Worm (Caenorhabditis elegans): ENCODE measurements around the gene K10H10.6.

Gene K10H10.6

DNA sequence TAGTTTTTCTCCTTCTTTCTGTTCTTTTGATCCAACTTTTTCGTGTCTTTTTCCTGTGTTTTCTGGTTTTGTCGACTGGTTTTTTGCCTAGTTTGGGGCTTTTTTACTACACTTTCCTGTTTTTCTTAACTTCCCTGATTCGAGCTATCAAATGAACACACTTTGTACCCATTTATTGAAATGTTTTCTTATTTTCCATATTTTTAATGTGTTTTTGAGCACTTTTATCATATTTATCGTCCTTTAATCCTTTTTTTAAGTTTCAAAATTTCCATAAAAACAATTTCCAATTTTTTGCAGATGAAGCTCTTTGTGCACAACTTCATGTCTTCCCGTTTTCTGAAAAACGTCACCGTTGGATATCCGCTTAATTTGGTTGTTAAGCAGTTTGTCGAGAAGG lies 30.9 kb downstream of the K10H10.6 start, which contains the start of gene C04H5.1:
Gene C04H5.1 (plus strand): TSS at position 301 of the 400 bp plus-strand sequence.
- TF ChIP-seq him-1 (tag; optimal IDR thresholded peaks at IDR 0.05) (no peak), W03F9.2 (tag; optimal IDR thresholded peaks at IDR 0.05) (no peak), dao-5 (tag; optimal IDR thresholded peaks at IDR 0.05) (no peak)

DNA sequence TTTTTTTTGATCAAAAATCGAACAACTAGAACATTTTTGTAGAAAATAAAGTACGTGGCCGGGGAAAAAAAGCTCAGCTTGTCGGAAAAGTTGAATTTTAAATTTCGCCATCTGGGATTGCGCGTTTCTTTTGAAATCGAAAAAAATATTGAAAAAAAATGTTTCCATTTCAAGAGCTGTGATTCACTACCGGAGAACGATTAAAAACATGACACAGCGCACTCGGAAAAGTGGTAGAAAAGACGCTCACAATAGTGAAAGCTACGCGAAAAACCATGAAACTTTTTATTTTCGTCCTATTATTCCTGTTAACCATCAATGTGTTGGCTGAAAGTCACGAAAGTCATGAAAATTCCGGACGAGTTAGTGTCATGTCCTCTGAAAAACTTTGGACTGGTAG lies 34.6 kb downstream of the K10H10.6 start, which contains the start of the genes clec-147 and C04H5.7:
Gene clec-147 (minus strand): TSS at position 101 of the 400 bp plus-strand sequence.
Gene C04H5.7 (plus strand): TSS at position 219 of the 400 bp plus-strand sequence.
- TF ChIP-seq him-1 (tag; optimal IDR thresholded peaks at IDR 0.05): no peak
- TF ChIP-seq W03F9.2 (tag; optimal IDR thresholded peaks at IDR 0.05): no peak
- no peak for TF ChIP-seq dao-5 (tag; optimal IDR thresholded peaks at IDR 0.05)

DNA sequence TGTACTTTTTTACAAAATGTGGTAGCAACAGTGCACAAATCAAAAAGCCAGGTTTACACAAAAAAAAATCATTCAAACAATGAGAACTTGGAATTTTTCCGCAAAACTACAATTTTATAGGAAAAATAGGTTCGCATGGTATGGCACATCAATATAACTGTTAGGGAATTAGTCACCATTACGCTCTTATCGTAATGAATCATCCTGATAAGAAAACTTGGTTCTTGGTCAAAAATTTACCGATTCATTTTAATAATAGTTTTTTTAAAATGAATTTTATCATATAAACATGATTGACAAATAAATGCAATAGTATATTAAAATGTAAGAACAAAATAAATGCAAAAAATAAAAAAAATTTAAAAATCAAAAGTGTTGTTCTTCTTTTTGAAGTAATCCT lies 37.5 kb downstream of the K10H10.6 start:
- TF ChIP-seq him-1 (tag; optimal IDR thresholded peaks at IDR 0.05): no peak
- no peak for TF ChIP-seq W03F9.2 (tag; optimal IDR thresholded peaks at IDR 0.05)
- TF ChIP-seq dao-5 (tag; optimal IDR thresholded peaks at IDR 0.05): no peak

DNA sequence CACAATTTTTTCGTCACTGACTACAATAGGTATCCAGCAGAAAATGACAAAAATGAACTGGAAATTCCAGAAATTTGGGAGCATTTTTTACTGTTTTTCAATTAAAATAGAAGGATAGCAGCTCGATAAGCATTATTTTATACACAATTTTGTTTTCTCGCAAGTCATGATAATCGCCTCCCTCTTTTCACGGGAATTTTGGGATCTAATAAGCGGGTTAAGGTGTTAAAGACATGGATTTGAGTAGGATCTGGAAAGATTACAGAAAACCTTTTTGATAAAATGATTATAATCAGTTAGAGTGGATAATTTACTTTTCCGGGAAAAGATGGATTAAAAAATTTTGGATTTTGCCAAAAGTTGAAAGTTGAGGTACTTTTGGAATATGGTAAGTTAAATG lies 45.6 kb downstream of the K10H10.6 start, which contains the start of gene gcy-29:
Gene gcy-29 (minus strand): TSS at position 101 of the 400 bp plus-strand sequence.
- TF ChIP-seq W03F9.2 (tag; optimal IDR thresholded peaks at IDR 0.05): no peak
- no peak for TF ChIP-seq dao-5 (tag; optimal IDR thresholded peaks at IDR 0.05)
- no peak for TF ChIP-seq him-1 (tag; optimal IDR thresholded peaks at IDR 0.05)

DNA sequence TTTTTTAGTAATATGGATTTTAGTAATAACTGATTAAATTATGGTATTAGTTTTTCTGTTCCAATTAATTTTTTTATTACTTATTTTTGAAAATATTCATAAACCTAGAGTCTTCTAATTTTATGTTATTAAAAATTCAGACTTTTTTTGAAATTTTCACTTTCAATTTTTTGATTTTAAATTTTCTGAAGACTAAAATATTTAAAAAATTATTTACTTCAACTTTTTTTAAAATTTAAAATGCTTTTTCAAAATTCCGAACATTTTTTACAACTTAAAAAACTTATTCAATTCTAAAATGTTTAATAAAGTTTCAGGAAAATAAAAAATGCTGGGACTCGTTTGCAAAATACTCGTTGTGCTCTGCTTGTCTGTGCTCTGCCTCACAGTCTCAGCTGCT lies 47.5 kb downstream of the K10H10.6 start, which contains the start of gene nlp-41:
Gene nlp-41 (plus strand): TSS at position 301 of the 400 bp plus-strand sequence.
- no peak for TF ChIP-seq dao-5 (tag; optimal IDR thresholded peaks at IDR 0.05)
- no peak for TF ChIP-seq him-1 (tag; optimal IDR thresholded peaks at IDR 0.05)
- TF ChIP-seq W03F9.2 (tag; optimal IDR thresholded peaks at IDR 0.05): no peak
